Worm (Caenorhabditis elegans) whole organism, L3 larva: ENCODE measurements around the gene C04C3.14.

Experiments used
- ZK546.5 ChIP-seq: sonication (generic microtip); optimal IDR thresholded peaks from 2 replicates; lab custom pipeline; 2017; ENCODE audit warnings: missing biosample characterization, missing genetic modification characterization
- ama-1 ChIP-seq: fragments of 150-350 bp; optimal IDR thresholded peaks from 2 replicates; lab custom pipeline; 2018
- ceh-16 ChIP-seq: sonication (generic microtip); optimal IDR thresholded peaks from 2 replicates; lab custom pipeline; 2017; ENCODE audit warnings: missing biosample characterization, missing genetic modification characterization
- ceh-28 ChIP-seq: fragments of 150-350 bp; optimal IDR thresholded peaks from 2 replicates; lab custom pipeline; 2014; ENCODE audit warnings: missing biosample characterization, missing genetic modification reagents, missing genetic modification characterization
- ceh-82 ChIP-seq: fragments of 150-350 bp; optimal IDR thresholded peaks from 2 replicates; lab custom pipeline; 2014; ENCODE audit warnings: missing biosample characterization, missing genetic modification characterization
- daf-12 ChIP-seq: fragments of 150-350 bp; optimal IDR thresholded peaks from 2 replicates; lab custom pipeline; 2014; ENCODE audit warnings: missing biosample characterization, missing genetic modification reagents, missing genetic modification characterization
- egl-27 ChIP-seq: sonication (generic microtip); optimal IDR thresholded peaks from 4 replicates; lab custom pipeline; 2017; ENCODE audit warnings: missing biosample characterization, missing genetic modification reagents, missing genetic modification characterization
- egl-5 ChIP-seq: fragments of 150-350 bp; optimal IDR thresholded peaks from 2 replicates; lab custom pipeline; 2017; ENCODE audit warnings: missing biosample characterization, missing genetic modification reagents, missing genetic modification characterization, inconsistent platforms
- elt-1 ChIP-seq: fragments of 150-350 bp; optimal IDR thresholded peaks from 2 replicates; lab custom pipeline; 2014; ENCODE audit warnings: missing biosample characterization, missing genetic modification characterization
- fkh-10 ChIP-seq: sonication (generic microtip); optimal IDR thresholded peaks from 2 replicates; lab custom pipeline; 2017; ENCODE audit warnings: missing biosample characterization, missing genetic modification reagents, missing genetic modification characterization
- fkh-2 ChIP-seq: fragments of 150-350 bp; optimal IDR thresholded peaks from 2 replicates; lab custom pipeline; 2014; ENCODE audit warnings: missing biosample characterization, missing genetic modification reagents, missing genetic modification characterization
- hmg-11 ChIP-seq: sonication (generic microtip); optimal IDR thresholded peaks from 2 replicates; lab custom pipeline; 2016; ENCODE audit warnings: missing genetic modification characterization, missing compliant biosample characterization
- jun-1 ChIP-seq: fragments of 150-350 bp; optimal IDR thresholded peaks from 2 replicates; lab custom pipeline; 2014; ENCODE audit warnings: missing biosample characterization, missing genetic modification reagents, missing genetic modification characterization
- lin-15B ChIP-seq: fragments of 150-350 bp; optimal IDR thresholded peaks from 2 replicates; lab custom pipeline; 2014; ENCODE audit warnings: missing biosample characterization, missing genetic modification characterization
- lin-39 ChIP-seq: fragments of 150-350 bp; optimal IDR thresholded peaks from 2 replicates; lab custom pipeline; 2018; ENCODE audit warnings: missing biosample characterization, missing genetic modification reagents, missing genetic modification characterization
- lsy-12 ChIP-seq: sonication (generic microtip); optimal IDR thresholded peaks from 2 replicates; lab custom pipeline; 2016; ENCODE audit warnings: mild to moderate bottlenecking, missing genetic modification characterization, missing compliant biosample characterization
- nfya-1 ChIP-seq: sonication (generic microtip); optimal IDR thresholded peaks from 2 replicates; lab custom pipeline; 2017; ENCODE audit warnings: missing genetic modification characterization, mild to moderate bottlenecking, missing compliant biosample characterization, antibody characterized with exemption, moderate library complexity; ENCODE audit not compliant: insufficient read depth
- nhr-11 ChIP-seq: fragments of 150-350 bp; optimal IDR thresholded peaks from 2 replicates; lab custom pipeline; 2014; ENCODE audit warnings: missing biosample characterization, missing genetic modification characterization
- nhr-43 ChIP-seq: sonication (generic microtip); optimal IDR thresholded peaks from 2 replicates; lab custom pipeline; 2016; ENCODE audit warnings: mild to moderate bottlenecking, missing genetic modification characterization, missing compliant biosample characterization; ENCODE audit not compliant: poor library complexity, severe bottlenecking
- nhr-67 ChIP-seq: fragments of 150-350 bp; optimal IDR thresholded peaks from 2 replicates; lab custom pipeline; 2014; ENCODE audit warnings: missing biosample characterization, missing genetic modification characterization
- nhr-76 ChIP-seq: fragments of 150-350 bp; sonication (generic microtip); optimal IDR thresholded peaks from 5 replicates; lab custom pipeline; 2014; ENCODE audit warnings: missing biosample characterization, missing genetic modification characterization
- pqm-1 ChIP-seq: fragments of 150-350 bp; optimal IDR thresholded peaks from 2 replicates; lab custom pipeline; 2017; ENCODE audit warnings: missing biosample characterization, missing genetic modification characterization, inconsistent platforms
- sea-2 ChIP-seq: fragments of 150-350 bp; sonication (generic microtip); optimal IDR thresholded peaks from 4 replicates; lab custom pipeline; 2014; ENCODE audit warnings: missing biosample characterization, missing genetic modification reagents, missing genetic modification characterization
- skn-1 ChIP-seq: fragments of 150-350 bp; optimal IDR thresholded peaks from 2 replicates; lab custom pipeline; 2014; ENCODE audit warnings: missing biosample characterization, missing genetic modification characterization
- tbx-2 ChIP-seq: sonication (generic microtip); optimal IDR thresholded peaks from 2 replicates; lab custom pipeline; 2016; ENCODE audit warnings: mild to moderate bottlenecking, missing genetic modification characterization, missing compliant biosample characterization
- unc-39 ChIP-seq: sonication (generic microtip); optimal IDR thresholded peaks from 4 replicates; lab custom pipeline; 2017; ENCODE audit warnings: missing biosample characterization, missing genetic modification characterization
- unc-62 ChIP-seq: fragments of 150-350 bp; sonication (generic microtip); optimal IDR thresholded peaks from 4 replicates; lab custom pipeline; 2014; ENCODE audit warnings: missing biosample characterization, missing genetic modification reagents, missing genetic modification characterization
- ztf-11 ChIP-seq: fragments of 150-350 bp; optimal IDR thresholded peaks from 2 replicates; lab custom pipeline; 2014; ENCODE audit warnings: missing biosample characterization, missing genetic modification characterization
- ztf-4 ChIP-seq: fragments of 150-350 bp; optimal IDR thresholded peaks from 2 replicates; lab custom pipeline; 2014; ENCODE audit warnings: missing biosample characterization, missing genetic modification characterization

C04C3.14 gene

DNA sequence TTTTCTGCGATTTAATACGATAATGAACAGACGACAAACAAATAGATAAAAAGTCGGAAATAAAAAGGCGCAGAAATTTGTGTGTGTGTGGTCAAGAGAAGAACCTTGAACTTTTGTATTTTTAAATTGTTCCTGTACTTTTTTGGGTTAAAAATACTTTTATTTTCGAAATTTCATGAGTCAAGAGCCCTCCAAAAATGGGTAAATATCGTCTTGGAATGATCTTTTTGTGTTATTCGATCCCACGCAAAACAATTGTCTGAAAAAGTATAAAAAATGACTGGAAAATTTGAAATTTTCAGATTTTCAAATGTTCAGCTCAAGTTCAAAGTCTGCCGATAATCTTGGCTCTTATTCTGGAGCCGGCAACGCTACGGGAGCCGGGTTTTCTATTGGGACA, at the start of gene C04C3.14:
Gene C04C3.14, plus strand, starts transcription at position 301 of the 400 bp plus-strand sequence.
- no peak for TF ChIP-seq ztf-11 (tag; lab: Kevin White, UChicago)
- TF ChIP-seq fkh-2 (tag; lab: Kevin White, UChicago): no peak
- no peak for TF ChIP-seq ceh-16 (tag; lab: Kevin White, UChicago)
- TF ChIP-seq fkh-10 (GFP tag; lab: Kevin White, UChicago): no peak
- no peak for TF ChIP-seq nhr-67 (tag; lab: Kevin White, UChicago)
- TF ChIP-seq ztf-4 (tag; lab: Kevin White, UChicago): no peak
- TF ChIP-seq nhr-43 (tag; lab: Kevin White, UChicago): no peak
- TF ChIP-seq lin-39 (tag; lab: Kevin White, UChicago): no peak
- TF ChIP-seq nhr-11 (tag; lab: Kevin White, UChicago): no peak
- TF ChIP-seq pqm-1 (tag; lab: Kevin White, UChicago): no peak
- no peak for TF ChIP-seq skn-1 (tag; lab: Kevin White, UChicago)
- TF ChIP-seq elt-1 (tag; lab: Kevin White, UChicago): no peak
- no peak for TF ChIP-seq unc-39 (tag; lab: Kevin White, UChicago)
- TF ChIP-seq lsy-12 (tag; lab: Kevin White, UChicago): no peak

DNA sequence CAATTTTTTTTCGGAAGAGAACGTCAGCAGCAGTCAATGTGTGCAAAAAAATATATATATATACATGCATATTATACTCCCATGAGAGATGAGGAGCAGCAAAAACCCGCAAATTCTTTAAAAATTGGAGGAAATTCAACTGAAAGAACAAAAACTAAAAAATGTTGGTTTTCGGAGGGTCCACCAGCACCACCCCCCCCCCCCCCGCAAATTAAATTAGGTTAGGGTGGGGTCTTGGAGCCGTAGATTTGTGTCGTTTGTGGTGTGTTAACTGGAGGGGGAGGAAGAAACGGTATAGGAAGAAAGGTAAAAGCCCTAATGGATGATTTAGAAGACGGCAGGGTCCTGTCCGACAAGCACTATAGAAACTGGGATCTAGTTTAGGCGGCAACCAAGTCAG, 47.3 kb upstream of the C04C3.14 start:
- TF ChIP-seq ceh-82 (tag; lab: Kevin White, UChicago): no peak

DNA sequence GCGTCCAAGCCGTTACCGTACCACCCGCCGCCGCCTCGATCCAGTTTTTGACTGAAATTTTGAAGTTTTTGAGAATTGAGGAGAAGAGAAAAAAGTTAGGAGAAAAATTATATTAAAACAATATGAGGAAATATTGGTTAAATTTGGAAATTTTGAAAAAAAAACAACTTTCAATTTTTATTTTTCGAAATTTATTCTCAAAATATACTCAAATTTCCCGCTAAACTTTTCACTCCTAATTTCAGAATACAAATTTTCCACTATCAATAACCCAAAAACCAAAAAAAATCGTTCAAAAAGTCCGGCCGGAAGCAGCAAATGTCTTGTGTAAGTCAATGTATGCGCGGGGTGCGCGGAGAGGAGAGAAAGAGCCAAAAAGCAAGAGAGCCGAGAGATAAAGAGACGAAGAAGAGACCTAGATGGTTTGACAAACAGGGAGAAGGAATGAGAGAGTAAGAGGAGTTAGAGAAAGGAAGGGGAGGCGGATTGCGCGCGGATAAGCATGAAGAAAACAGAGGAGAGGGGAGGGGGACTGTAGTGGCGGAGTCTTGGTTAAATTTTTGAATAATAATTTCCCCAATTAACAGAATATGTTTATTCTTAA, 45.6 kb upstream of the C04C3.14 start, which contains the start of gene elks-1:
Gene elks-1, minus strand, starts transcription at position 51 of the 604 bp plus-strand sequence.
- TF ChIP-seq nfya-1 (tag; lab: Kevin White, UChicago) (peak; percentile 48), hmg-11 (tag; lab: Kevin White, UChicago) (peak; percentile 37), unc-62 (GFP tag; lab: Kevin White, UChicago) (no peak), ceh-28 (tag; lab: Kevin White, UChicago) (no peak), lin-39 (tag; lab: Kevin White, UChicago) (peak; percentile 0), nhr-43 (tag; lab: Kevin White, UChicago) (no peak), skn-1 (tag; lab: Kevin White, UChicago) (no peak)
- TF ChIP-seq, all 47 proteins: peak for 3

DNA sequence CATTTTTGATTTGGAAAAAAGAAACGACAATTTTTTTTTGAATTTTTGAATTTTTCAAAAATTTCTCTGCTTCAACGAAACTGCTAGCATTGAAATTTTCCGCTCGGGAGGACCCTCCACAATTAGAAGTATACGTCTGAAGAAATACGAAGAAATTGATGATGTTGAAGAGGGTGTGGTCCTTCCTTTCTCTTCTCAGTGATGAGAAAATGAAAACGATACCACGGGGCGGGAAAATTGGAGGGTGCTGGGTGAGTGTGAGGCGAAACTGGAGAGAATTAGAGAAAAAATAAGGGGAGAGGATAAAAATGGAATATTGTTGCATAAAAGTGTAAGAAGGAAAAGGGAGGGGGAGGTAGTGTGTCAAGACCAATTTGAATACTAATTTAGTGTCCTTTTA, 43.7 kb upstream of the C04C3.14 start:
- TF ChIP-seq nhr-76 (tag; lab: Kevin White, UChicago): no peak
- peak; percentile 0 for TF ChIP-seq nfya-1 (tag; lab: Kevin White, UChicago)

DNA sequence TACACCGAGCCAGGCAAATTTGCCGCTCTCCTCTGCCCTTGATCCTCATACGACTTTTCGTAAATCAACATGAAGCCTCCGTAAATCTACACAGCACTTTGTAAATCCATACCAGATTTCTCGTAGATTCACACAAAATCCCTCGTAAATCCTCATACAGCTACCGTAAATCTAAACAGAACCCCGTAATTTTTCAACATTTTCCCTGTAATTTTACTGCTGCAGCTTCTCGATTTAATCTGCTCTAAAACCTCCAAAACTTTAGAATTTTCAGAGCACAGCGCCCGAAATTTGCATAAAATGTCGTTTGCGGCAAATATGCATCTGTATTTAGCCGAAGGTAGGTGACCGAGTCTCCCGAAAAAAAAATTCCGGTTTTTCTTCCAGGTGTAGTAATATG, 40.9 kb upstream of the C04C3.14 start, which contains the start of gene F42A6.1:
Gene F42A6.1, plus strand, starts transcription at position 301 of the 400 bp plus-strand sequence.
- TF ChIP-seq lin-15B (tag; lab: Kevin White, UChicago): no peak
- no peak for TF ChIP-seq unc-62 (GFP tag; lab: Kevin White, UChicago)
- TF ChIP-seq ceh-16 (tag; lab: Kevin White, UChicago): no peak
- no peak for TF ChIP-seq nhr-11 (tag; lab: Kevin White, UChicago)
- no peak for TF ChIP-seq fkh-10 (GFP tag; lab: Kevin White, UChicago)
- no peak for TF ChIP-seq jun-1 (tag; lab: Kevin White, UChicago)
- TF ChIP-seq tbx-2 (tag; lab: Kevin White, UChicago): no peak
- TF ChIP-seq egl-27 (tag; lab: Kevin White, UChicago): no peak
- no peak for TF ChIP-seq nfya-1 (tag; lab: Kevin White, UChicago)
- TF ChIP-seq egl-5 (tag; lab: Kevin White, UChicago): no peak
- no peak for TF ChIP-seq elt-1 (tag; lab: Kevin White, UChicago)
- TF ChIP-seq ama-1: no peak
- no peak for TF ChIP-seq fkh-2 (tag; lab: Kevin White, UChicago)
- no peak for TF ChIP-seq ZK546.5 (tag; lab: Kevin White, UChicago)
- TF ChIP-seq unc-39 (tag; lab: Kevin White, UChicago): no peak
- TF ChIP-seq nhr-43 (tag; lab: Kevin White, UChicago): no peak
- no peak for TF ChIP-seq daf-12 (tag; lab: Kevin White, UChicago)
- TF ChIP-seq sea-2 (GFP tag; lab: Kevin White, UChicago): no peak
